Worm (Caenorhabditis elegans) whole organism, L1 larva: ENCODE data around the gene F54B11.9.
A peak's percentile ranks its signal among the peaks of the same experiment; 100 is the strongest.

Experiments
- C16A3.4 ChIP-seq: fragments of 150-350 bp; optimal IDR thresholded peaks from 2 replicates; lab custom pipeline; 2014; ENCODE audit warnings: missing biosample characterization, missing genetic modification characterization
- C34B4.2 ChIP-seq: sonication (generic microtip); optimal IDR thresholded peaks from 2 replicates; lab custom pipeline; 2017; ENCODE audit warnings: mild to moderate bottlenecking, missing genetic modification characterization, missing compliant biosample characterization
- Y116A8C.19 ChIP-seq: sonication (generic microtip); optimal IDR thresholded peaks from 2 replicates; lab custom pipeline; 2016; ENCODE audit warnings: missing compliant biosample characterization, missing genetic modification characterization, borderline replicate concordance
- aha-1 ChIP-seq: fragments of 150-350 bp; optimal IDR thresholded peaks from 2 replicates; lab custom pipeline; 2014; ENCODE audit warnings: missing biosample characterization, missing genetic modification characterization
- blmp-1 ChIP-seq: fragments of 150-350 bp; optimal IDR thresholded peaks from 2 replicates; lab custom pipeline; 2014; ENCODE audit warnings: missing biosample characterization, missing genetic modification characterization
- ceh-63 ChIP-seq: fragments of 200-800 bp; sonication (Bioruptor generic); optimal IDR thresholded peaks from 2 replicates; lab custom pipeline; 2018; ENCODE audit warnings: mild to moderate bottlenecking, missing genetic modification characterization, missing compliant biosample characterization
- ceh-8 ChIP-seq: fragments of 200-800 bp; sonication (Bioruptor generic); optimal IDR thresholded peaks from 2 replicates; lab custom pipeline; 2018; ENCODE audit warnings: mild to moderate bottlenecking, missing genetic modification characterization, moderate library complexity, missing compliant biosample characterization
- ceh-82 ChIP-seq, 3 experiments: fragments of 150-350 bp in 1 of 3; sonication (generic microtip) in 2 of 3; optimal IDR thresholded peaks; 2 replicates each; lab custom pipeline; 2014 to 2017; ENCODE audit warnings: missing biosample characterization in 3 of 3, missing genetic modification characterization in 3 of 3
- ceh-88 ChIP-seq: fragments of 200-800 bp; sonication (Bioruptor generic); IDR thresholded peaks from 2 replicates; pipeline ENCODE4 v1.3.6; 2022; ENCODE audit warnings: missing genetic modification characterization, missing compliant biosample characterization
- dsc-1 ChIP-seq: sonication (generic microtip); optimal IDR thresholded peaks from 2 replicates; lab custom pipeline; 2016; ENCODE audit warnings: mild to moderate bottlenecking, missing genetic modification characterization, missing compliant biosample characterization
- efl-1 ChIP-seq, 4 experiments: fragments of 150-350 bp; optimal IDR thresholded peaks in 3 of 4; peaks in 1 of 4; 1 replicate in 1 of 4; 2 replicates in 3 of 4; lab custom pipeline; 2014; ENCODE audit warnings: missing biosample characterization in 2 of 4, missing genetic modification characterization in 2 of 4, missing genetic modification reagents in 2 of 4
- efl-3 ChIP-seq: fragments of 200-800 bp; sonication (Bioruptor generic); optimal IDR thresholded peaks from 2 replicates; lab custom pipeline; 2018; ENCODE audit warnings: mild to moderate bottlenecking, missing genetic modification characterization, missing compliant biosample characterization
- egl-13 ChIP-seq: sonication (generic microtip); optimal IDR thresholded peaks from 2 replicates; lab custom pipeline; 2016; ENCODE audit warnings: missing genotype, missing genetic modification reagents, missing genetic modification characterization, missing compliant biosample characterization
- elt-2 ChIP-seq: sonication (generic microtip); optimal IDR thresholded peaks from 2 replicates; lab custom pipeline; 2016; ENCODE audit warnings: missing genetic modification characterization, mild to moderate bottlenecking, inconsistent platforms, missing compliant biosample characterization, missing genetic modification reagents
- elt-3 ChIP-seq, 6 experiments: fragments of 150-350 bp in 1 of 6; sonication (generic microtip); optimal IDR thresholded peaks; 2 replicates each; lab custom pipeline; 2017 to 2018; ENCODE audit warnings: missing biosample characterization in 6 of 6, missing genetic modification characterization in 6 of 6, inconsistent platforms in 1 of 6
- grh-1 ChIP-seq: fragments of 200-800 bp; sonication (Bioruptor generic); IDR thresholded peaks from 2 replicates; pipeline ENCODE4 v1.3.6; 2022; ENCODE audit warnings: missing genetic modification reagents, missing genetic modification characterization, missing compliant biosample characterization
- hlh-17 ChIP-seq: fragments of 200-800 bp; sonication (Bioruptor generic); optimal IDR thresholded peaks from 2 replicates; lab custom pipeline; 2018; ENCODE audit warnings: missing genetic modification characterization, mild to moderate bottlenecking, missing compliant biosample characterization, moderate library complexity, borderline replicate concordance
- irx-1 ChIP-seq: sonication (generic microtip); optimal IDR thresholded peaks from 2 replicates; lab custom pipeline; 2016; ENCODE audit warnings: missing genetic modification characterization, missing compliant biosample characterization
- jun-1 ChIP-seq: fragments of 150-350 bp; optimal IDR thresholded peaks from 2 replicates; lab custom pipeline; 2014; ENCODE audit warnings: missing biosample characterization, missing genetic modification reagents, missing genetic modification characterization
- lin-13 ChIP-seq: fragments of 150-350 bp; optimal IDR thresholded peaks from 2 replicates; lab custom pipeline; 2014; ENCODE audit warnings: missing biosample characterization, missing genetic modification reagents, missing genetic modification characterization
- lin-14 ChIP-seq: fragments of 200-800 bp; sonication (Bioruptor generic); optimal IDR thresholded peaks from 2 replicates; lab custom pipeline; 2018; ENCODE audit warnings: mild to moderate bottlenecking, missing genetic modification characterization, moderate library complexity, missing compliant biosample characterization
- lin-15B ChIP-seq: fragments of 150-350 bp; sonication (generic microtip); optimal IDR thresholded peaks from 3 replicates; lab custom pipeline; 2014; ENCODE audit warnings: missing biosample characterization, missing genetic modification characterization
- lin-35 ChIP-seq, 2 experiments: fragments of 150-350 bp; optimal IDR thresholded peaks; 2 replicates each; lab custom pipeline; 2014; ENCODE audit warnings: missing biosample characterization in 2 of 2, missing genetic modification characterization in 2 of 2, missing genetic modification reagents in 2 of 2
- lin-39 ChIP-seq: fragments of 150-350 bp; optimal IDR thresholded peaks from 2 replicates; lab custom pipeline; 2014; ENCODE audit warnings: missing biosample characterization, missing genetic modification reagents, missing genetic modification characterization
- lsy-2 ChIP-seq, 2 experiments: fragments of 150-350 bp; optimal IDR thresholded peaks; 2 replicates each; lab custom pipeline; 2014; ENCODE audit warnings: missing biosample characterization in 2 of 2, missing genetic modification characterization in 2 of 2
- mab-9 ChIP-seq: fragments of 200-800 bp; sonication (Bioruptor generic); IDR thresholded peaks from 2 replicates; pipeline ENCODE4 v1.3.6; 2022; ENCODE audit warnings: missing genetic modification reagents, missing genetic modification characterization, missing compliant biosample characterization
- mef-2 ChIP-seq: fragments of 150-350 bp; optimal IDR thresholded peaks from 2 replicates; lab custom pipeline; 2014; ENCODE audit warnings: missing biosample characterization, missing genetic modification characterization
- nhr-11 ChIP-seq: fragments of 150-350 bp; optimal IDR thresholded peaks from 2 replicates; lab custom pipeline; 2014; ENCODE audit warnings: missing biosample characterization, missing genetic modification characterization
- nhr-12 ChIP-seq: sonication (generic microtip); optimal IDR thresholded peaks from 2 replicates; lab custom pipeline; 2017; ENCODE audit warnings: missing biosample characterization, missing genetic modification characterization
- nhr-19 ChIP-seq: fragments of 200-800 bp; sonication (Bioruptor generic); conservative IDR thresholded peaks from 2 replicates; pipeline ENCODE4 v1.3.6; 2022; ENCODE audit warnings: missing genetic modification characterization, missing compliant biosample characterization
- nhr-20 ChIP-seq: sonication (generic microtip); optimal IDR thresholded peaks from 2 replicates; lab custom pipeline; 2016; ENCODE audit warnings: mild to moderate bottlenecking, missing genetic modification characterization, missing compliant biosample characterization
- nhr-28 ChIP-seq: fragments of 150-350 bp; optimal IDR thresholded peaks from 2 replicates; lab custom pipeline; 2014; ENCODE audit warnings: missing biosample characterization, missing genetic modification characterization
- nhr-47 ChIP-seq: sonication (generic microtip); optimal IDR thresholded peaks from 2 replicates; lab custom pipeline; 2016; ENCODE audit warnings: mild to moderate bottlenecking, missing genetic modification characterization, moderate library complexity, missing compliant biosample characterization
- nhr-71 ChIP-seq: sonication (generic microtip); optimal IDR thresholded peaks from 2 replicates; lab custom pipeline; 2016; ENCODE audit warnings: mild to moderate bottlenecking, missing genetic modification characterization, moderate library complexity, missing compliant biosample characterization
- nhr-76 ChIP-seq: sonication (generic microtip); optimal IDR thresholded peaks from 2 replicates; lab custom pipeline; 2017; ENCODE audit warnings: missing biosample characterization, missing genetic modification characterization
- nhr-77 ChIP-seq: fragments of 150-350 bp; optimal IDR thresholded peaks from 2 replicates; lab custom pipeline; 2014; ENCODE audit warnings: missing biosample characterization, missing genetic modification characterization
- rnt-1 ChIP-seq: sonication (generic microtip); optimal IDR thresholded peaks from 2 replicates; lab custom pipeline; 2016; ENCODE audit warnings: mild to moderate bottlenecking, missing genetic modification characterization, moderate library complexity, missing compliant biosample characterization
- skn-1 ChIP-seq: fragments of 150-350 bp; optimal IDR thresholded peaks from 2 replicates; lab custom pipeline; 2014; ENCODE audit warnings: missing biosample characterization, missing genetic modification characterization
- snpc-4 ChIP-seq: fragments of 150-350 bp; optimal IDR thresholded peaks from 2 replicates; lab custom pipeline; 2014; ENCODE audit warnings: missing biosample characterization, missing genetic modification characterization
- tbx-2 ChIP-seq: sonication (generic microtip); optimal IDR thresholded peaks from 2 replicates; lab custom pipeline; 2016; ENCODE audit warnings: missing genetic modification characterization, missing compliant biosample characterization
- unc-130 ChIP-seq: fragments of 150-350 bp; optimal IDR thresholded peaks from 2 replicates; lab custom pipeline; 2017; ENCODE audit warnings: missing biosample characterization, missing genetic modification characterization, inconsistent platforms
- unc-86 ChIP-seq: sonication (generic microtip); optimal IDR thresholded peaks from 2 replicates; lab custom pipeline; 2016; ENCODE audit warnings: missing genetic modification characterization, missing compliant biosample characterization
- ztf-4 ChIP-seq: fragments of 150-350 bp; optimal IDR thresholded peaks from 2 replicates; lab custom pipeline; 2014; ENCODE audit warnings: missing biosample characterization, missing genetic modification characterization

F54B11.9 gene

DNA sequence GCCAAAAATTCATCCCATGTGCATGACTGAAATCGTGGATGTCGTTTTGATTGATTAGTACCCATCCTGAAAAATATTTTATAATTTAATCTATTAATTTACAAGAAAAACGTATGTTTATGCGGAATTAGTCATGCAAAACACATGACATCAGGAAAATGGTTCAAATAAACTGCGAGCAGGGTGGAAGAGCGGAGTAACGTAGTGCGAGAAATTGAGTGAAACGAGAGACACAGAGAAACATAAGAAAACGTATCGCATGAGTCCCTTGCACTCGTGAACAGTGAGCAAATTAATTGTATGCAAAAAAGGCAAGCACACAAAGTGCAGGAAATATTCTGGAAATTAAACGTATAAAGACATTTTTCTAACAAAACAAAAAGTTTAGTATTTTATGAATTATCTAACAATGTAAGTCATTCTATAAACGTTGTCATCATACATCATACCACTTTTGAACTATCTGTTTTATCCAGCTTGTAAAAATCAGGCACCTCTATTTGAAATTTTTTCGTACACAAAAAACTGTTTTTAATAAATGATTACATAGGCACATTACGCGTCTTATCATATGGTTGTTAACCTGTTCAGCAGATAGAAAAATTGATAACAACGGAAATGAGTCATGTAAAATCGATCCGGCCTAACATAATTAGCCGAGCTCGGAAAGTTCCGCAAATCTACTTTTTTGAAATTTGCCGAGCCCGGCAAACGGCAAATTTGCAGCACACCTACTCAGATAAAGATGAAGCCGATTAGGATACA, 9.2 kb upstream of the F54B11.9 start, which contains the start of gene F54B11.5 (continued):
- TF ChIP-seq lin-13 (GFP tag; lab: Kevin White, UChicago) = no peak
- TF ChIP-seq nhr-47 (tag; lab: Kevin White, UChicago) = peak; percentile 61
- TF ChIP-seq C16A3.4 (tag; lab: Kevin White, UChicago) = peak; percentile 50
- TF ChIP-seq ztf-4 (tag; lab: Kevin White, UChicago) = no peak
- TF ChIP-seq nhr-20 (tag; lab: Kevin White, UChicago) = peak; percentile 47
- peak; percentile 76 for TF ChIP-seq nhr-71 (tag; lab: Kevin White, UChicago)
- TF ChIP-seq efl-3 (GFP tag; lab: Kevin White, UChicago) = no peak
- TF ChIP-seq blmp-1 (tag; lab: Kevin White, UChicago) = peak; percentile 42
- peak; percentile 43 for TF ChIP-seq rnt-1
- TF ChIP-seq C34B4.2 = no peak
- no peak for TF ChIP-seq nhr-11 (tag; lab: Kevin White, UChicago)
- peak; percentile 74 for TF ChIP-seq lin-14 (GFP tag; lab: Kevin White, UChicago)
- TF ChIP-seq elt-2 (tag; lab: Kevin White, UChicago) = peak; percentile 30
- TF ChIP-seq skn-1 = peak; percentile 38
- TF ChIP-seq nhr-76 (tag; lab: Kevin White, UChicago) = no peak
- TF ChIP-seq Y116A8C.19 (tag; lab: Kevin White, UChicago) = no peak
- TF ChIP-seq ceh-88 (GFP tag; lab: Robert Waterston, UW) = no peak
- no peak for TF ChIP-seq aha-1 (tag; lab: Kevin White, UChicago)
- TF ChIP-seq irx-1 (tag; lab: Kevin White, UChicago) = no peak
- no peak for TF ChIP-seq grh-1
- TF ChIP-seq unc-86 = peak; percentile 11
- peak; percentile 3 for TF ChIP-seq lin-15B
- peak; percentile 35 to 66 for TF ChIP-seq lsy-2 (tag; optimal IDR thresholded peaks at IDR 0.05; lab: Kevin White, UChicago)
- TF ChIP-seq unc-130 (tag; lab: Kevin White, UChicago) = peak; percentile 15
- TF ChIP-seq jun-1 (tag; lab: Kevin White, UChicago) = peak; percentile 1
- peak in 2 of 3 experiments; percentile 17 to 52 for TF ChIP-seq ceh-82 (tag; optimal IDR thresholded peaks at IDR 0.05; lab: Kevin White, UChicago)
- TF ChIP-seq snpc-4 (tag; lab: Kevin White, UChicago) = peak; percentile 5
- peak; percentile 36 to 50 for TF ChIP-seq efl-1 (optimal IDR thresholded peaks at IDR 0.05; lab: Kevin White, UChicago)
- TF ChIP-seq efl-1 (GFP tag; optimal IDR thresholded peaks at IDR 0.05 in 1 of 2; lab: Kevin White, UChicago) = peak in 1 of 2 experiments; percentile 34
- TF ChIP-seq nhr-77 (tag; lab: Kevin White, UChicago) = no peak
- TF ChIP-seq nhr-19 (GFP tag; lab: Robert Waterston, UW) = 0 out of 2 replicates have a peak, but pooled peaks have one; percentile 24
- TF ChIP-seq mab-9 (GFP tag; lab: Robert Waterston, UW) = no peak
- peak; percentile 46 for TF ChIP-seq tbx-2
- TF ChIP-seq nhr-12 (tag; lab: Kevin White, UChicago) = no peak
- no peak for TF ChIP-seq hlh-17 (GFP tag; lab: Kevin White, UChicago)
- TF ChIP-seq dsc-1 (tag; lab: Kevin White, UChicago) = peak; percentile 63
- TF ChIP-seq ceh-8 (GFP tag; lab: Kevin White, UChicago) = peak; percentile 58
- no peak for TF ChIP-seq mef-2 (tag; lab: Kevin White, UChicago)
- TF ChIP-seq lin-39 = no peak
- TF ChIP-seq lin-35 (GFP tag; optimal IDR thresholded peaks at IDR 0.05; lab: Kevin White, UChicago) = peak; percentile 53 to 73
- peak in 1 of 6 experiments; percentile 10 for TF ChIP-seq elt-3 (tag; optimal IDR thresholded peaks at IDR 0.05; lab: Kevin White, UChicago)
- peak; percentile 34 for TF ChIP-seq egl-13 (tag; lab: Kevin White, UChicago)
- no peak for TF ChIP-seq nhr-28 (tag; lab: Kevin White, UChicago)
- no peak for TF ChIP-seq ceh-63 (GFP tag; lab: Kevin White, UChicago)
